Worm (Caenorhabditis elegans): ENCODE measurements around the gene pkg-2.

Gene pkg-2

DNA sequence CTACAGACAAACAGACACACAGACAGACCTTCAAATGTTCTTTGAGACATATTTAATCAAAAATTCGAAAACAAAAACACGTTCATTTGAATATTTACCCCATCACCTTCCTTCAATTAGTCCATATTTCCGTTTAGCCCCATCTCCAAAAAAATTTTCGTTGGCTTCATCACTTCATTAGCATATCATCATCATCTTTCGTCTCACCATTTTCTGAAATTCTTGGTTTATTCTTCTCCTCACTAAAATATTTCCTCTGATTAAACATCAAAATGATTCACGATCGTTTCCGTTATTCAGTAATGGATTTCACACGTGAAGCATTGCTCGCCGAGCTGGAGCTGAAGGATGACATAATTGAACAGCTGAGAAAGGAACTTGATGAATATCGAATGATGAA, at the start of gene pkg-2:
Gene pkg-2 (plus strand): TSS at position 301 of the 400 bp plus-strand sequence.
- TF ChIP-seq ceh-16 (tag; optimal IDR thresholded peaks at IDR 0.05) (no peak), mdl-1 (tag; optimal IDR thresholded peaks at IDR 0.05) (no peak), nhr-23 (tag; optimal IDR thresholded peaks at IDR 0.05) (no peak), ceh-82 (tag; optimal IDR thresholded peaks at IDR 0.05) (no peak), skn-1 (tag; optimal IDR thresholded peaks at IDR 0.05) (no peak)

DNA sequence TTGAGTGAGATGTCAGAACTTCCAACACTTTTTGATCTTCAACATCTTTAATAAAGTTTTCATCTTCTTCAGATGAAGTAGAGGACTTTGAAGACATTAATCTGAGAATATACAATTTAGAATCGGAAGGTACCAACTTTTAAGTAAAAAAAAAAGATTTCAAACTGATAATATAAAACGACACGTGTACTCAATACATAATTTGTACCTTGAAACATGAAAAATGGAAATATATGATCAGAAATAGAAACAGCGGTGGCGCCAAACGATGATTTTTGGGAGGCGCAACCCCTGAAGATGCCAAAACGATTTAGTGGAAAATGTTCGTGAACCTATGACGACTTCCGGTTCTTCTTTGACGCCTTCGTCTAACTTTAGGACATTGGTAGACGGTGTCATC, 48.2 kb upstream of the pkg-2 start, which contains the start of gene oat-1:
Gene oat-1 (minus strand): TSS at position 101 of the 400 bp plus-strand sequence.
- no peak for TF ChIP-seq nhr-25 (tag; optimal IDR thresholded peaks at IDR 0.05)
- no peak for TF ChIP-seq snpc-4 (tag; optimal IDR thresholded peaks at IDR 0.05)
- no peak for TF ChIP-seq fos-1 (tag; optimal IDR thresholded peaks at IDR 0.05)
- TF ChIP-seq mdl-1 (tag; optimal IDR thresholded peaks at IDR 0.05) = no peak
- no peak for TF ChIP-seq ceh-9 (tag; optimal IDR thresholded peaks at IDR 0.05)
- no peak for TF ChIP-seq ceh-28 (tag; optimal IDR thresholded peaks at IDR 0.05)
- TF ChIP-seq nhr-11 (tag; optimal IDR thresholded peaks at IDR 0.05) = no peak
- no peak for TF ChIP-seq nfya-1 (tag; optimal IDR thresholded peaks at IDR 0.05; ENCODE audit: insufficient read depth)
- TF ChIP-seq nhr-12 (tag; optimal IDR thresholded peaks at IDR 0.05) = no peak
- TF ChIP-seq elt-2 (tag; optimal IDR thresholded peaks at IDR 0.05) = no peak

DNA sequence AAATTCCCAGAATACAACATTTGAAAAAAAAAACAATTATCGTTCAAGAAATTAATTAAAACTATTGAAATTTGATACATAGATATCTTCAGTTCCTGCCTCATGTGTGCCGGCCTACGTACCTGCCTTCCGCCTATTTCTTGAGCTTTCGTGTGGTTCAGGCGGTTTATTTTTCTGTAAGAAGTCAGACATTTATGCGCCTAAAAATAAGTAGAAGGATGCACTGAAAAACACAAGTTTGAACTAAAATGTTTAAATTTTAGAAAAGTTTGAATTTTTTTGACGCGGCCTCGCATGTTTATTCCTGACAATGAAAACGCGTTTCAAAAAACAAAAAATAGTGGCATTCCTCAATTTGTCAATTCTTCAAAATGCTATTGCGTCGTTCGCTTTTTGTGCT, 46.9 kb upstream of the pkg-2 start, which contains the start of gene C28C12.11:
Gene C28C12.11 (plus strand): TSS at position 301 of the 400 bp plus-strand sequence.
- TF ChIP-seq elt-1 (tag; optimal IDR thresholded peaks at IDR 0.05) = no peak
- TF ChIP-seq jun-1 (tag; optimal IDR thresholded peaks at IDR 0.05) = no peak
- no peak for TF ChIP-seq nhr-12 (tag; optimal IDR thresholded peaks at IDR 0.05)
- no peak for TF ChIP-seq daf-12 (tag; optimal IDR thresholded peaks at IDR 0.05)
- no peak for TF ChIP-seq aly-2 (tag; optimal IDR thresholded peaks at IDR 0.05)
- no peak for TF ChIP-seq skn-1 (tag; optimal IDR thresholded peaks at IDR 0.05)
- no peak for TF ChIP-seq ama-1 (optimal IDR thresholded peaks at IDR 0.05)
- TF ChIP-seq nhr-237 (tag; optimal IDR thresholded peaks at IDR 0.05) = no peak
- TF ChIP-seq nhr-43 (tag; optimal IDR thresholded peaks at IDR 0.05; ENCODE audit: poor library complexity, severe bottlenecking) = no peak
- TF ChIP-seq egl-5 (tag; optimal IDR thresholded peaks at IDR 0.05) = no peak
- TF ChIP-seq ceh-16 (tag; optimal IDR thresholded peaks at IDR 0.05) = no peak
- TF ChIP-seq ztf-11 (tag; optimal IDR thresholded peaks at IDR 0.05) = no peak
- TF ChIP-seq fkh-2 (tag; optimal IDR thresholded peaks at IDR 0.05) = no peak
- no peak for TF ChIP-seq lin-39 (tag; optimal IDR thresholded peaks at IDR 0.05)
- no peak for TF ChIP-seq fos-1 (tag; optimal IDR thresholded peaks at IDR 0.05)
- no peak for TF ChIP-seq nfya-1 (tag; optimal IDR thresholded peaks at IDR 0.05; ENCODE audit: insufficient read depth)

DNA sequence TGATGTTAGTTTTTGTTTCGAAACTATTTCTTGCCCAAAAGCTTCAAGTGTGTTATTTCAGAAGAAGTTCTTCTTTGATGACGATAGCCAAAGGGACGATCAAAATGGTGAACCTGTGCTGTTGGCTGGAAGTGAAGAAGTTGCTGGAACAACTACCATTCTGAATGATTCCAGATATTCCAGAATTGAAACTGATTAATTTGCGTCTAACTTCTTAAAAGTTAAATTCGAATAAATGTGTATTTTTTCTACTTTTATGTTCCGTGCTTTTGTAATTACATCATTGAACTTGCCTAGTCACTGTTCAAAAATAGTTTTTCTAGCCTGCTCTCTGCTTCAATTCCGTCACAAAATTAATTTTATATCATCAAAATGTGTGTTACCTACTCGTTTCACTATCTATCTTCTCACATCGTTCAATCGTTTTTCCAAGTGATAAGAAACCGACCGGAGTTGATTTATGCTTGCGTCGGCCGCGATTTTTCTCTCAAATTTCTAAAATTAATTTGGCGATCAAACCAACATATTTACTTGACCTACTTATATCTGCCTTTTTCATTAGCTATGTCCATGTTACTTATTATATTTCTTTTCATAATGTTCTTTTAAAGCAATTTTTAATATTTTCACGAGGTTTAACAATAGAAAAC, 45.5 kb upstream of the pkg-2 start:
- no peak for TF ChIP-seq nhr-23 (tag; optimal IDR thresholded peaks at IDR 0.05)
- peak; percentile 22 for TF ChIP-seq snpc-4 (tag; optimal IDR thresholded peaks at IDR 0.05)
- TF ChIP-seq nfya-1 (tag; optimal IDR thresholded peaks at IDR 0.05; ENCODE audit: insufficient read depth) = no peak
- no peak for TF ChIP-seq eor-1 (tag; optimal IDR thresholded peaks at IDR 0.05)
- peak; percentile 82 for TF ChIP-seq elt-2 (tag; optimal IDR thresholded peaks at IDR 0.05)
- TF ChIP-seq pqm-1 (tag; optimal IDR thresholded peaks at IDR 0.05) = peak; percentile 63

DNA sequence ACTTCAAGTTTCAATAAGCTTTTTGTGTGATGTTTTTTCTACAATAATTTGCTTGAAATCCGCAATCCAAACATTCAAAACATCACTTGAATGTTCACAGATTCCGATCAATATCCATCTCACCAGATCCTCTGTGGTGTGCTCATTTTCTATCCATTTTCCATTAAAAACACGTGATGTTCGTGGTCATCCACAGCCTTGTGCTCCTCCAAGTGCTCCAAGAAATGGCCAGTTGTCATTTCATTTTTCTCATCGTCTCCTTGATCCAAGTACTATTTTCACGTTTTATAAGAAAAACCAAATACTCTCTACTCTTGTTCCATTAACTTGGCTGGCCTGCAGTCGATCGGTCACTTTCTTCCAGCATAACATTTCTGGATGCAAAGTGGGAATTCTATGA, 44.5 kb upstream of the pkg-2 start:
- TF ChIP-seq R02D3.7 (tag; optimal IDR thresholded peaks at IDR 0.05) = no peak
- no peak for TF ChIP-seq hmg-11 (tag; optimal IDR thresholded peaks at IDR 0.05)
- no peak for TF ChIP-seq ZK546.5 (tag; optimal IDR thresholded peaks at IDR 0.05)
- TF ChIP-seq aly-2 (tag; optimal IDR thresholded peaks at IDR 0.05) = no peak
- TF ChIP-seq ztf-4 (tag; optimal IDR thresholded peaks at IDR 0.05) = no peak
- TF ChIP-seq egl-27 (tag; optimal IDR thresholded peaks at IDR 0.05) = no peak
- no peak for TF ChIP-seq pqm-1 (tag; optimal IDR thresholded peaks at IDR 0.05)
- no peak for TF ChIP-seq elt-3 (tag; optimal IDR thresholded peaks at IDR 0.05)
- no peak for TF ChIP-seq unc-62 (GFP tag; optimal IDR thresholded peaks at IDR 0.05)
- TF ChIP-seq nhr-76 (tag; optimal IDR thresholded peaks at IDR 0.05) = no peak
- no peak for TF ChIP-seq lsy-12 (tag; optimal IDR thresholded peaks at IDR 0.05)
- no peak for TF ChIP-seq jun-1 (tag; optimal IDR thresholded peaks at IDR 0.05)
- no peak for TF ChIP-seq fkh-10 (GFP tag; optimal IDR thresholded peaks at IDR 0.05)
- no peak for TF ChIP-seq fkh-2 (tag; optimal IDR thresholded peaks at IDR 0.05)
- TF ChIP-seq lin-39 (tag; optimal IDR thresholded peaks at IDR 0.05) = no peak
- TF ChIP-seq unc-39 (tag; optimal IDR thresholded peaks at IDR 0.05) = no peak
- no peak for TF ChIP-seq nhr-12 (tag; optimal IDR thresholded peaks at IDR 0.05)
- TF ChIP-seq tbx-2 (tag; optimal IDR thresholded peaks at IDR 0.05) = no peak
- TF ChIP-seq eor-1 (tag; optimal IDR thresholded peaks at IDR 0.05) = no peak
- no peak for TF ChIP-seq snpc-4 (tag; optimal IDR thresholded peaks at IDR 0.05)
